Fruit fly (Drosophila melanogaster) whole organism, pupa: ENCODE results near the gene CG4577.

ENCODE experiments used
- CG10348 ChIP-seq: fragments of 200-800 bp; sonication (Bioruptor generic); IDR thresholded peaks from 2 replicates; pipeline ENCODE4 v1.3.6; 2022; ENCODE audit warnings: missing biosample characterization, missing genetic modification characterization
- CG12605 ChIP-seq: fragments of 200-800 bp; sonication (Bioruptor generic); IDR thresholded peaks from 2 replicates; pipeline ENCODE4 v1.3.6; 2022; ENCODE audit warnings: missing biosample characterization, missing genetic modification characterization
- CG15710 ChIP-seq: fragments of 200-800 bp; sonication (Bioruptor generic); optimal IDR thresholded peaks from 2 replicates; lab custom pipeline; 2018; ENCODE audit warnings: missing biosample characterization, mild to moderate bottlenecking, missing genetic modification characterization, moderate library complexity
- CG17806 ChIP-seq: fragments of 200-800 bp; sonication (Bioruptor generic); optimal IDR thresholded peaks from 2 replicates; lab custom pipeline; 2018; ENCODE audit warnings: missing biosample characterization, mild to moderate bottlenecking, missing genetic modification characterization, moderate library complexity
- CG32121 ChIP-seq: fragments of 200-800 bp; sonication (Bioruptor generic); IDR thresholded peaks from 2 replicates; pipeline ENCODE4 v1.3.6; 2022; ENCODE audit warnings: missing biosample characterization, missing genetic modification characterization
- CG34367 ChIP-seq: fragments of 200-800 bp; sonication (Bioruptor generic); optimal IDR thresholded peaks from 2 replicates; lab custom pipeline; 2018; ENCODE audit warnings: missing biosample characterization, mild to moderate bottlenecking, missing genetic modification characterization
- CG4496 ChIP-seq: fragments of 200-800 bp; sonication (Bioruptor generic); IDR thresholded peaks from 3 replicates; pipeline ENCODE4 v1.3.6; 2022; ENCODE audit warnings: missing biosample characterization, missing genetic modification characterization
- CG8159 ChIP-seq: fragments of 200-800 bp; sonication (Bioruptor generic); optimal IDR thresholded peaks from 3 replicates; lab custom pipeline; 2018; ENCODE audit warnings: missing biosample characterization, mild to moderate bottlenecking, missing genetic modification characterization, moderate library complexity
- CG8301 ChIP-seq: fragments of 200-800 bp; sonication (Bioruptor generic); optimal IDR thresholded peaks from 2 replicates; lab custom pipeline; 2018; ENCODE audit warnings: missing biosample characterization, mild to moderate bottlenecking, missing genetic modification characterization
- D1 ChIP-seq: fragments of 200-800 bp; sonication (Bioruptor generic); optimal IDR thresholded peaks from 2 replicates; lab custom pipeline; 2018; ENCODE audit warnings: missing biosample characterization, mild to moderate bottlenecking, missing genetic modification characterization, moderate library complexity
- EcR ChIP-seq: fragments of 200-800 bp; sonication (Bioruptor generic); optimal IDR thresholded peaks from 3 replicates; lab custom pipeline; 2019; ENCODE audit warnings: missing biosample characterization, missing genetic modification characterization, mild to moderate bottlenecking, moderate library complexity, missing genetic modification reagents
- Pif1B ChIP-seq: fragments of 200-800 bp; sonication (Bioruptor generic); optimal IDR thresholded peaks from 3 replicates; lab custom pipeline; 2016; ENCODE audit warnings: missing biosample characterization, missing genetic modification characterization
- fd96Ca ChIP-seq: fragments of 200-800 bp; sonication (Bioruptor generic); IDR thresholded peaks from 3 replicates; pipeline ENCODE4 v1.3.6; 2022; ENCODE audit warnings: missing biosample characterization, missing genetic modification characterization
- gl ChIP-seq: fragments of 200-800 bp; sonication (Bioruptor generic); optimal IDR thresholded peaks from 2 replicates; lab custom pipeline; 2018; ENCODE audit warnings: missing biosample characterization, mild to moderate bottlenecking, missing genetic modification characterization

DNA sequence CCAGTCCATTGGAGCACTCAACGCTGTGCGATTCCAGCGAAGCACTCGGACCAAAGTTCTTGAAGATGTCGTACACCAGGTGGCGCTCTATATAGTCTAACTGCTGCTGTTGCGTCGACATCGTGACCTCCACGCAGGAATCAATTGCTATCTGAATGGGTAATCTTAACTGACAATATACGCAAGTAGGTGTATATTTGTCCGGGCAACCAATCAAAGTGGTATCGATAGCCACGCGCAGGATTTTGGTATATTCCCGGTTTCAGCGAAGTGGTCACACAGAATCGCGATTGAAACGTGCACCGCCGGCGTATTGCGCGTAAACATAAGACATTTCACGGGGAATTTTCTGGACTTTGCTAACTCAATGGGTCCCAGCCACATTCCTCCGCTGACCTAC lies 49.3 kb downstream of the CG4577 start, which contains the start of the genes CG5126 and Tgt:
- TF ChIP-seq EcR (GFP tag; lab: Kevin White, UChicago) (peak; percentile 37), CG15710 (tag; lab: Kevin White, UChicago) (no peak), fd96Ca (GFP tag; lab: Robert Waterston, UW) (no peak), CG8159 (tag; lab: Kevin White, UChicago) (no peak), CG17806 (tag; lab: Kevin White, UChicago) (no peak), CG12605 (GFP tag; lab: Robert Waterston, UW) (no peak), CG10348 (GFP tag; lab: Robert Waterston, UW) (no peak), CG8301 (tag; lab: Kevin White, UChicago) (no peak), Pif1B (GFP tag; lab: Kevin White, UChicago) (no peak), CG4496 (GFP tag; lab: Robert Waterston, UW) (no peak), D1 (tag; lab: Kevin White, UChicago) (no peak), CG34367 (tag; lab: Kevin White, UChicago) (no peak), CG32121 (GFP tag; lab: Robert Waterston, UW) (0 out of 2 replicates have a peak, but pooled peaks have one; percentile 12), gl (tag; lab: Kevin White, UChicago) (no peak)
